Fruit fly (Drosophila melanogaster) whole organism, prepupa: ENCODE measurements around the gene mTTF.

ENCODE experiments used
- CG10631 ChIP-seq: fragments of 200-800 bp; sonication (Bioruptor generic); optimal IDR thresholded peaks from 2 replicates; lab custom pipeline; 2016; ENCODE audit warnings: missing biosample characterization, missing genetic modification characterization
- CG11294 ChIP-seq: fragments of 200-800 bp; sonication (Bioruptor generic); IDR thresholded peaks from 2 replicates; pipeline ENCODE4 v1.3.6; 2022; ENCODE audit warnings: missing biosample characterization, missing genetic modification characterization
- CG11902 ChIP-seq: fragments of 200-800 bp; sonication (Bioruptor generic); optimal IDR thresholded peaks from 3 replicates; lab custom pipeline; 2016; ENCODE audit warnings: missing biosample characterization, missing genetic modification characterization
- CG15336 ChIP-seq: fragments of 200-800 bp; sonication (Bioruptor generic); IDR thresholded peaks from 2 replicates; pipeline ENCODE4 v1.3.6; 2022; ENCODE audit warnings: missing biosample characterization, missing genetic modification characterization
- CG1621 ChIP-seq: fragments of 200-800 bp; sonication (Bioruptor generic); optimal IDR thresholded peaks from 3 replicates; lab custom pipeline; 2018; ENCODE audit warnings: missing biosample characterization, mild to moderate bottlenecking, missing genetic modification characterization
- CG31627 ChIP-seq: fragments of 200-800 bp; sonication (Bioruptor generic); optimal IDR thresholded peaks from 3 replicates; lab custom pipeline; 2016; ENCODE audit warnings: missing biosample characterization, missing genetic modification characterization
- CG32006 ChIP-seq: fragments of 200-800 bp; sonication (Bioruptor generic); optimal IDR thresholded peaks from 3 replicates; lab custom pipeline; 2017; ENCODE audit warnings: missing biosample characterization, mild to moderate bottlenecking, missing genetic modification characterization
- CG34406 ChIP-seq: fragments of 200-800 bp; sonication (Bioruptor generic); optimal IDR thresholded peaks from 3 replicates; lab custom pipeline; 2016; ENCODE audit warnings: missing biosample characterization, missing genetic modification characterization
- CG3919 ChIP-seq: fragments of 200-800 bp; sonication (Bioruptor generic); optimal IDR thresholded peaks from 3 replicates; lab custom pipeline; 2016; ENCODE audit warnings: missing biosample characterization, missing genetic modification characterization
- CG4318 ChIP-seq: fragments of 200-800 bp; sonication (Bioruptor generic); optimal IDR thresholded peaks from 3 replicates; lab custom pipeline; 2017; ENCODE audit warnings: missing biosample characterization, mild to moderate bottlenecking, missing genetic modification characterization
- CG6792 ChIP-seq: fragments of 200-800 bp; sonication (Bioruptor generic); optimal IDR thresholded peaks from 3 replicates; lab custom pipeline; 2016; ENCODE audit warnings: missing biosample characterization, missing genetic modification characterization
- CG6854 ChIP-seq: fragments of 200-800 bp; sonication (Bioruptor generic); optimal IDR thresholded peaks from 2 replicates; lab custom pipeline; 2017; ENCODE audit warnings: missing biosample characterization, mild to moderate bottlenecking, missing genetic modification characterization
- CG7368 ChIP-seq: fragments of 200-800 bp; sonication (Bioruptor generic); optimal IDR thresholded peaks from 3 replicates; lab custom pipeline; 2016; ENCODE audit warnings: missing biosample characterization, missing genetic modification characterization
- CG8119 ChIP-seq: fragments of 200-800 bp; sonication (Bioruptor generic); IDR thresholded peaks from 3 replicates; pipeline ENCODE4 v1.3.6; 2022; ENCODE audit warnings: missing biosample characterization, missing genetic modification characterization
- CG8319 ChIP-seq: fragments of 200-800 bp; sonication (Bioruptor generic); optimal IDR thresholded peaks from 3 replicates; lab custom pipeline; 2016; ENCODE audit warnings: missing biosample characterization, missing genetic modification characterization
- CG8632 ChIP-seq: fragments of 200-800 bp; sonication (Bioruptor generic); optimal IDR thresholded peaks from 3 replicates; lab custom pipeline; 2016; ENCODE audit warnings: missing biosample characterization, missing genetic modification characterization
- CG9139 ChIP-seq: fragments of 200-800 bp; sonication (Bioruptor generic); optimal IDR thresholded peaks from 3 replicates; lab custom pipeline; 2017; ENCODE audit warnings: missing biosample characterization, mild to moderate bottlenecking, missing genetic modification characterization
- Eip75B ChIP-seq: fragments of 200-800 bp; sonication (Bioruptor generic); optimal IDR thresholded peaks from 3 replicates; lab custom pipeline; 2016; ENCODE audit warnings: missing biosample characterization, missing genetic modification characterization
- Eip78C ChIP-seq: fragments of 200-800 bp; sonication (Bioruptor generic); peaks from one replicate; lab custom pipeline; 2016; ENCODE audit warnings: missing biosample characterization, missing genetic modification characterization
- Hr39 ChIP-seq: fragments of 200-800 bp; sonication (Bioruptor generic); optimal IDR thresholded peaks from 2 replicates; lab custom pipeline; 2016; ENCODE audit warnings: missing biosample characterization, missing genetic modification characterization
- Hr4 ChIP-seq: fragments of 200-800 bp; sonication (Bioruptor generic); optimal IDR thresholded peaks from 3 replicates; lab custom pipeline; 2016; ENCODE audit warnings: missing biosample characterization, missing genetic modification characterization
- Lpt ChIP-seq: fragments of 200-800 bp; sonication (Bioruptor generic); optimal IDR thresholded peaks from 3 replicates; lab custom pipeline; 2016; ENCODE audit warnings: missing biosample characterization, missing genetic modification characterization
- Met ChIP-seq: fragments of 200-800 bp; sonication (Bioruptor generic); optimal IDR thresholded peaks from 3 replicates; lab custom pipeline; 2016; ENCODE audit warnings: missing biosample characterization, missing genetic modification characterization
- Smox ChIP-seq: fragments of 200-800 bp; sonication (Bioruptor generic); optimal IDR thresholded peaks from 3 replicates; lab custom pipeline; 2016; ENCODE audit warnings: missing biosample characterization, missing genetic modification characterization
- Sox102F ChIP-seq: fragments of 200-800 bp; sonication (Bioruptor generic); optimal IDR thresholded peaks from 2 replicates; lab custom pipeline; 2016; ENCODE audit warnings: missing biosample characterization, mild to moderate bottlenecking, missing genetic modification characterization
- achi ChIP-seq: fragments of 200-800 bp; sonication (Bioruptor generic); optimal IDR thresholded peaks from 3 replicates; lab custom pipeline; 2016; ENCODE audit warnings: missing biosample characterization, missing genetic modification characterization
- cyc ChIP-seq: fragments of 200-800 bp; sonication (Bioruptor generic); optimal IDR thresholded peaks from 3 replicates; lab custom pipeline; 2016; ENCODE audit warnings: missing biosample characterization, missing genetic modification characterization
- dsx ChIP-seq: fragments of 200-800 bp; optimal IDR thresholded peaks from 3 replicates; lab custom pipeline; 2019; ENCODE audit warnings: missing biosample characterization, mild to moderate bottlenecking, missing genetic modification characterization, moderate library complexity; ENCODE audit not compliant: poor library complexity, severe bottlenecking
- esn ChIP-seq: fragments of 200-800 bp; sonication (Bioruptor generic); optimal IDR thresholded peaks from 2 replicates; lab custom pipeline; 2016; ENCODE audit warnings: missing biosample characterization, mild to moderate bottlenecking, missing genetic modification characterization, moderate library complexity
- fd59A ChIP-seq: fragments of 200-800 bp; sonication (Bioruptor generic); optimal IDR thresholded peaks from 2 replicates; lab custom pipeline; 2017; ENCODE audit warnings: missing biosample characterization, mild to moderate bottlenecking, missing genetic modification characterization, missing genetic modification reagents
- fd85E ChIP-seq: fragments of 200-800 bp; sonication (Bioruptor generic); optimal IDR thresholded peaks from 3 replicates; lab custom pipeline; 2016; ENCODE audit warnings: missing biosample characterization, missing genetic modification characterization
- fkh ChIP-seq: fragments of 200-800 bp; sonication (Bioruptor generic); optimal IDR thresholded peaks from 3 replicates; lab custom pipeline; 2017; ENCODE audit warnings: missing biosample characterization, mild to moderate bottlenecking, missing genetic modification characterization, moderate library complexity
- lz ChIP-seq: fragments of 200-800 bp; sonication (Bioruptor generic); optimal IDR thresholded peaks from 3 replicates; lab custom pipeline; 2016; ENCODE audit warnings: missing biosample characterization, missing genetic modification characterization
- spab ChIP-seq: fragments of 200-800 bp; sonication (Bioruptor generic); optimal IDR thresholded peaks from 2 replicates; lab custom pipeline; 2017; ENCODE audit warnings: missing biosample characterization, mild to moderate bottlenecking, missing genetic modification characterization, missing genetic modification reagents
- ss ChIP-seq, 2 experiments: fragments of 200-800 bp; sonication (Bioruptor generic); optimal IDR thresholded peaks; 2 replicates in 1 of 2; 3 replicates in 1 of 2; lab custom pipeline; 2017 to 2018; ENCODE audit warnings: mild to moderate bottlenecking in 2 of 2, missing biosample characterization in 2 of 2, missing genetic modification characterization in 2 of 2, moderate library complexity in 1 of 2
- topi ChIP-seq: fragments of 200-800 bp; sonication (Bioruptor generic); optimal IDR thresholded peaks from 3 replicates; lab custom pipeline; 2016; ENCODE audit warnings: missing biosample characterization, missing genetic modification characterization
- vri ChIP-seq: fragments of 200-800 bp; sonication (Bioruptor generic); optimal IDR thresholded peaks from 3 replicates; lab custom pipeline; 2016; ENCODE audit warnings: missing biosample characterization, mild to moderate bottlenecking, missing genetic modification characterization

Gene mTTF

DNA sequence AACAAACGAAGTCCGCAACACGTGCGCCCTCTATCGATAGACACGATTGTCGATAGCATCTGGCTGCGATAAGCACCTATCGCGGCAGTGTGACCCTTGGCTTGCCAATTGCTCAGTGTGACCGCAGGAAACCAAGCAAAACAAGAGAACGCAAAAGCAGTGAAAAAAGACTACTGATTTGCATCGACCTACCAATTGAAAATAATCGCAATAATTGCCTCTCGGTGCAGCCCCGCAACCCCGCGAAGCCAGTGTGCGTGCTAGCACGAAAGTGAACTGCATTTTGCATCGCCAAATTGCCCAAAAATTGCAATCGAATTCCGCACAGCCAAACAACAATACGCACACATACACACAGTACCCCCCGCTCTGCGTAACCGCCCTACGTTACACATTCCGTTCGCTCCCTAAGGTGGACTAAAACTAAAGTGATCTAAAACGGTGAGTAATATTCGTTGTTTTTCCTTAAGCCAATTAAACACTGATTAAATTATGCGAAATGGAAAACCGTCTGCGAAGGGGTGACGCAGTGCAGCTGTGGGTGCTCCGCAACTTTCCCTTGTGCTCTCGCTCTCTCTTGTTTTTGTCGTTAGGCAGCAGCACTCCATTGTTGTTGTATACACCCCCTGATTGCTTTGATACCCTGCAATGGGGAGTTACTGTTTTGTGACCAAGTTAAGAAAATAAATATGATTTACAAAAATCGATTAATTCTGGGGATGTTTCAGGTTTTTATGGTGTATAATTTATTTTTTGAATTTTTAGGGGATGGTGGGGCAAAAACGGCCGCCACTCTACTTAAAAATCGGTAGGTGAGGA, 6.7 kb upstream of the mTTF start, which contains the start of gene Rab14 (continued):
- peak; percentile 87 for TF ChIP-seq esn (GFP tag; lab: Kevin White, UChicago)
- peak; percentile 94 for TF ChIP-seq Eip78C (GFP tag; lab: Kevin White, UChicago)
- TF ChIP-seq Sox102F (GFP tag; lab: Kevin White, UChicago): no peak
- TF ChIP-seq CG9139 (GFP tag; lab: Kevin White, UChicago): peak; percentile 31
- peak; percentile 85 for TF ChIP-seq CG15336
- TF ChIP-seq CG3919 (GFP tag; lab: Kevin White, UChicago): peak; percentile 84
- peak; percentile 82 for TF ChIP-seq Hr39 (GFP tag; lab: Kevin White, UChicago)
- TF ChIP-seq CG8632 (GFP tag; lab: Kevin White, UChicago): peak; percentile 82
- peak; percentile 83 for TF ChIP-seq CG34406
- peak; percentile 77 for TF ChIP-seq topi (GFP tag; lab: Kevin White, UChicago)
- peak; percentile 63 for TF ChIP-seq CG7368 (GFP tag; lab: Kevin White, UChicago)
- no peak for TF ChIP-seq CG6854 (GFP tag; lab: Kevin White, UChicago)
- TF ChIP-seq CG8119 (GFP tag; lab: Robert Waterston, UW): peak; percentile 84
- TF ChIP-seq achi (GFP tag; lab: Kevin White, UChicago): peak; percentile 88
- peak; percentile 68 for TF ChIP-seq CG11294 (GFP tag; lab: Robert Waterston, UW)
- peak; percentile 67 for TF ChIP-seq CG11902 (GFP tag; lab: Kevin White, UChicago)
- peak; percentile 83 for TF ChIP-seq lz (GFP tag; lab: Kevin White, UChicago)
- peak; percentile 87 for TF ChIP-seq Hr4 (GFP tag; lab: Kevin White, UChicago)
- TF ChIP-seq CG10631: peak; percentile 77
- TF ChIP-seq vri: no peak
- peak; percentile 80 for TF ChIP-seq Smox (GFP tag; lab: Kevin White, UChicago)
- peak; percentile 83 for TF ChIP-seq CG31627 (GFP tag; lab: Kevin White, UChicago)
- TF ChIP-seq Eip75B (GFP tag; lab: Kevin White, UChicago): peak; percentile 75
- no peak for TF ChIP-seq fd85E
- peak; percentile 78 for TF ChIP-seq CG6792
- TF ChIP-seq CG4318 (GFP tag; lab: Kevin White, UChicago): peak; percentile 81
- peak; percentile 59 for TF ChIP-seq spab
- TF ChIP-seq fd59A: peak; percentile 48
- peak; percentile 48 for TF ChIP-seq CG1621 (tag; lab: Kevin White, UChicago)
- peak; percentile 81 for TF ChIP-seq Lpt (GFP tag; lab: Kevin White, UChicago)
- peak; percentile 78 for TF ChIP-seq Met (GFP tag; lab: Kevin White, UChicago)
- peak; percentile 92 for TF ChIP-seq CG32006 (GFP tag; lab: Kevin White, UChicago)
- peak; percentile 2 for TF ChIP-seq fkh (GFP tag; lab: Kevin White, UChicago)
- peak; percentile 67 for TF ChIP-seq cyc (GFP tag; lab: Kevin White, UChicago)
- peak; percentile 8 to 58 for TF ChIP-seq ss (GFP tag; optimal IDR thresholded peaks at IDR 0.05; lab: Kevin White, UChicago)
- peak; percentile 47 for TF ChIP-seq CG8319 (GFP tag; lab: Kevin White, UChicago)
- peak; percentile 39 for TF ChIP-seq dsx (GFP tag; lab: Kevin White, UChicago)

DNA sequence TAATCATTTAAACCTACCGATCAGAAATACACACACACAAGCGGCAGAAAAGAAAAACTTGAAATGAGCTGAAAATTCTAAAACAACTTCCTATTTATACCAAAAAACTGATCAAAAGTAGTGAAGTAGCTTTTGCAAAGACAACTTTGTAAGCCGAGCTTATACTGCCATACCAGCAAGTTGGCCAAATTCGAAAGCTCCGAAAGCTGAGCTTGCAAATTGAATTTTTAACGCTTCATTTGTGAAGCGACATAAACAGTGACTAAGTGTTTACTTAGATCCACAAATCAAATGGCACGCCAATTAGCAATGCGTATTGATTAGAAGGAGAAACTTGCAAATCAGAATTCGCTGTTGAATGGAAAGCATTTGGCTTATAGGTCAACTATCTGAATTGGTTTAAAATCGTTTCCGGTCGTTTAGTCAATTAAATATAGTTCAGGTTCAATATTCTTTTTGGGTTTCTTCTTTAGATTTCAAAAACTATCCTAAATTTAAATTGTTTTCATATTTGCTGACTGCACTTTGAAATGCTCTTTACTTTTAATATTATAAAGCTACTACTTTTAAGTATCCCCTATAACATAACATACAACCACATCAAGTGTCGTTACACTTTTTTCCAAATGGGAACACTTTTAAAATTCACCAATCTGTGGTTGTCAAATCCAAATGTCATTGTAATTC, 3.0 kb upstream of the mTTF start, which contains the start of gene CG43052:
Gene CG43052, plus strand, starts transcription at position 637 of the 687 bp plus-strand sequence.
- TF ChIP-seq CG1621 (tag; lab: Kevin White, UChicago) (no peak), dsx (GFP tag; lab: Kevin White, UChicago) (peak; percentile 98)
- TF ChIP-seq, all 60 proteins: peak for 1
